Worm (Caenorhabditis elegans) whole organism, L2 larva: ENCODE results near the gene str-238.

Experiments
- ama-1 ChIP-seq: fragments of 150-350 bp; optimal IDR thresholded peaks from 2 replicates; lab custom pipeline; 2018; ENCODE audit warnings: inconsistent platforms
- elt-1 ChIP-seq: fragments of 150-350 bp; optimal IDR thresholded peaks from 2 replicates; lab custom pipeline; 2014; ENCODE audit warnings: missing biosample characterization, missing genetic modification characterization
- elt-3 ChIP-seq: sonication (generic microtip); optimal IDR thresholded peaks from 2 replicates; lab custom pipeline; 2017; ENCODE audit warnings: missing biosample characterization, missing genetic modification characterization
- lin-13 ChIP-seq: fragments of 150-350 bp; optimal IDR thresholded peaks from 2 replicates; lab custom pipeline; 2014; ENCODE audit warnings: missing biosample characterization, missing genetic modification reagents, missing genetic modification characterization
- lin-39 ChIP-seq: fragments of 150-350 bp; optimal IDR thresholded peaks from 2 replicates; lab custom pipeline; 2014; ENCODE audit warnings: missing biosample characterization, missing genetic modification reagents, missing genetic modification characterization
- nhr-237 ChIP-seq: fragments of 150-350 bp; optimal IDR thresholded peaks from 2 replicates; lab custom pipeline; 2014; ENCODE audit warnings: missing biosample characterization, missing genetic modification characterization
- nhr-6 ChIP-seq: fragments of 150-350 bp; optimal IDR thresholded peaks from 2 replicates; lab custom pipeline; 2014; ENCODE audit warnings: missing biosample characterization, missing genetic modification characterization
- nhr-77 ChIP-seq: fragments of 150-350 bp; optimal IDR thresholded peaks from 2 replicates; lab custom pipeline; 2014; ENCODE audit warnings: missing biosample characterization, missing genetic modification characterization
- snpc-4 ChIP-seq: fragments of 150-350 bp; optimal IDR thresholded peaks from 2 replicates; lab custom pipeline; 2014; ENCODE audit warnings: missing biosample characterization, missing genetic modification characterization
- unc-39 ChIP-seq: fragments of 150-350 bp; optimal IDR thresholded peaks from 2 replicates; lab custom pipeline; 2014; ENCODE audit warnings: missing biosample characterization, missing genetic modification characterization
- unc-62 ChIP-seq: fragments of 150-350 bp; optimal IDR thresholded peaks from 2 replicates; lab custom pipeline; 2014; ENCODE audit warnings: missing biosample characterization, missing genetic modification reagents, missing genetic modification characterization
- zag-1 ChIP-seq: fragments of 150-350 bp; optimal IDR thresholded peaks from 2 replicates; lab custom pipeline; 2014; ENCODE audit warnings: missing biosample characterization, missing genetic modification characterization
- ztf-4 ChIP-seq: fragments of 150-350 bp; optimal IDR thresholded peaks from 2 replicates; lab custom pipeline; 2014; ENCODE audit warnings: missing biosample characterization, missing genetic modification characterization

ce11 chrV:813101-813500, 48.3 kb downstream of the str-238 start, which contains the start of gene R13D11.10:
- TF ChIP-seq nhr-237 (tag; lab: Kevin White, UChicago) = no peak
- TF ChIP-seq elt-3 (tag; lab: Kevin White, UChicago) = no peak
- no peak for TF ChIP-seq nhr-6 (tag; lab: Kevin White, UChicago)
- TF ChIP-seq unc-39 = no peak
- no peak for TF ChIP-seq nhr-77 (tag; lab: Kevin White, UChicago)
- no peak for TF ChIP-seq ama-1 (lab: Kevin White, UChicago)
- no peak for TF ChIP-seq lin-39
- no peak for TF ChIP-seq unc-62 (GFP tag; lab: Kevin White, UChicago)
- no peak for TF ChIP-seq zag-1
- no peak for TF ChIP-seq lin-13 (GFP tag; lab: Kevin White, UChicago)
- TF ChIP-seq snpc-4 = no peak
- TF ChIP-seq elt-1 (tag; lab: Kevin White, UChicago) = no peak
- TF ChIP-seq ztf-4 (tag; lab: Kevin White, UChicago) = no peak
